Fruit fly (Drosophila melanogaster): ENCODE measurements around the gene hth.

Gene hth

dm6 chr3R:10498620-10499019 lies 140.7 kb downstream of the hth start (continued):
- TF ChIP-seq CG12942 (GFP tag; optimal IDR thresholded peaks at IDR 0.05): no peak
- peak; percentile 3 for TF ChIP-seq Xbp1 (GFP tag; optimal IDR thresholded peaks at IDR 0.05)
- TF ChIP-seq CG31441 (GFP tag; IDR thresholded peaks at IDR 0.05): peak; percentile 44; the same call in 1 of the 2 replicates
- TF ChIP-seq NFAT (GFP tag; IDR thresholded peaks at IDR 0.05): no peak
- no peak for TF ChIP-seq Camta (GFP tag; optimal IDR thresholded peaks at IDR 0.05)
- no peak for TF ChIP-seq shn (GFP tag; optimal IDR thresholded peaks at IDR 0.05)
- TF ChIP-seq dysf (GFP tag; IDR thresholded peaks at IDR 0.05): peak; percentile 40; the same call in 1 of the 3 replicates
- no peak for TF ChIP-seq aop (GFP tag; IDR thresholded peaks at IDR 0.05)
- TF ChIP-seq ab (GFP tag; optimal IDR thresholded peaks at IDR 0.05): no peak
- TF ChIP-seq Spps (tag; optimal IDR thresholded peaks at IDR 0.05): peak; percentile 30
- TF ChIP-seq Nf-YA (GFP tag; IDR thresholded peaks at IDR 0.05): no peak
- no peak for TF ChIP-seq CG31388 (GFP tag; optimal IDR thresholded peaks at IDR 0.05)
- TF ChIP-seq Hmr (GFP tag; optimal IDR thresholded peaks at IDR 0.05): peak; percentile 15
- no peak for TF ChIP-seq CrebB (tag; optimal IDR thresholded peaks at IDR 0.05)
- peak; percentile 70 for TF ChIP-seq sens (GFP tag)
- no peak for TF ChIP-seq repo (GFP tag; optimal IDR thresholded peaks at IDR 0.05)
- no peak for TF ChIP-seq CG7271 (tag; optimal IDR thresholded peaks at IDR 0.05)
- no peak for TF ChIP-seq sc (optimal IDR thresholded peaks at IDR 0.05)
- TF ChIP-seq sc (GFP tag; optimal IDR thresholded peaks at IDR 0.05): peak; percentile 2
- peak; percentile 27 for TF ChIP-seq CG8388 (GFP tag; optimal IDR thresholded peaks at IDR 0.05)
- TF ChIP-seq gt (GFP tag; IDR thresholded peaks at IDR 0.05): no peak
- no peak for TF ChIP-seq bab2 (GFP tag; optimal IDR thresholded peaks at IDR 0.05)
- no peak for TF ChIP-seq CG6765 (GFP tag; optimal IDR thresholded peaks at IDR 0.05)
- no peak for TF ChIP-seq HLH54F (GFP tag; optimal IDR thresholded peaks at IDR 0.05)
- peak; percentile 24 for TF ChIP-seq Ssrp (tag; optimal IDR thresholded peaks at IDR 0.05)
- no peak for TF ChIP-seq Neu2 (GFP tag; optimal IDR thresholded peaks at IDR 0.05; ENCODE audit: borderline replicate concordance)
- TF ChIP-seq Mrtf (GFP tag; IDR thresholded peaks at IDR 0.05): no peak
- TF ChIP-seq CG8290 (GFP tag; optimal IDR thresholded peaks at IDR 0.05): peak; percentile 5
- TF ChIP-seq CG8290 (tag; optimal IDR thresholded peaks at IDR 0.05): no peak
- no peak for TF ChIP-seq seq (GFP tag; IDR thresholded peaks at IDR 0.05)
- TF ChIP-seq YL-1 (GFP tag; optimal IDR thresholded peaks at IDR 0.05): no peak
- no peak for TF ChIP-seq da (GFP tag; optimal IDR thresholded peaks at IDR 0.05)
- no peak for TF ChIP-seq Bdp1 (GFP tag; optimal IDR thresholded peaks at IDR 0.05)
- TF ChIP-seq Blimp-1 (GFP tag; optimal IDR thresholded peaks at IDR 0.05): peak; percentile 65
- TF ChIP-seq E2f2 (GFP tag; IDR thresholded peaks at IDR 0.05): no peak
- no peak for TF ChIP-seq CG15073 (GFP tag; optimal IDR thresholded peaks at IDR 0.05)
- TF ChIP-seq CG2678 (tag; optimal IDR thresholded peaks at IDR 0.05): peak; percentile 63
- TF ChIP-seq HLH4C (GFP tag; IDR thresholded peaks at IDR 0.05; ENCODE audit: partially characterized antibody): no peak
- TF ChIP-seq CG14014 (GFP tag; IDR thresholded peaks at IDR 0.05): no peak
- TF ChIP-seq CG31224 (GFP tag; IDR thresholded peaks at IDR 0.05): no peak
- no peak for TF ChIP-seq vfl (GFP tag; optimal IDR thresholded peaks at IDR 0.05)
- no peak for TF ChIP-seq CG31365 (tag; optimal IDR thresholded peaks at IDR 0.05)
- no peak for TF ChIP-seq nau (GFP tag; optimal IDR thresholded peaks at IDR 0.05)
- no peak for TF ChIP-seq chn (GFP tag; optimal IDR thresholded peaks at IDR 0.05)
- no peak for TF ChIP-seq ssp (GFP tag; IDR thresholded peaks at IDR 0.05)
- TF ChIP-seq jigr1 (GFP tag; IDR thresholded peaks at IDR 0.05): no peak
- TF ChIP-seq Hr78 (GFP tag; optimal IDR thresholded peaks at IDR 0.05): no peak
- TF ChIP-seq gem (tag; optimal IDR thresholded peaks at IDR 0.05): peak; percentile 68
- TF ChIP-seq Mad (GFP tag; optimal IDR thresholded peaks at IDR 0.05): no peak
- no peak for TF ChIP-seq B-H1 (GFP tag; IDR thresholded peaks at IDR 0.05)
- peak; percentile 17 for TF ChIP-seq ind (GFP tag; optimal IDR thresholded peaks at IDR 0.05)
- TF ChIP-seq CG8924 (tag; optimal IDR thresholded peaks at IDR 0.05): no peak
- TF ChIP-seq corto (GFP tag; optimal IDR thresholded peaks at IDR 0.05): no peak

Data from whole organism, embryonic.